Worm (Caenorhabditis elegans) whole organism, early embryonic: ENCODE measurements around the gene C07H6.9.

ENCODE experiments used
- B0310.2 ChIP-seq: sonication (generic microtip); optimal IDR thresholded peaks from 2 replicates; lab custom pipeline; 2016; ENCODE audit warnings: mild to moderate bottlenecking, missing genetic modification characterization, missing compliant biosample characterization
- aly-1 ChIP-seq: sonication (generic microtip); optimal IDR thresholded peaks from 2 replicates; lab custom pipeline; 2016; ENCODE audit warnings: missing genetic modification characterization, missing compliant biosample characterization
- ama-1 ChIP-seq: fragments of 150-350 bp; optimal IDR thresholded peaks from 2 replicates; lab custom pipeline; 2014
- flt-1 ChIP-seq: fragments of 200-800 bp; sonication (Bioruptor generic); IDR thresholded peaks from 2 replicates; pipeline ENCODE4 v1.3.6; 2022; ENCODE audit warnings: missing genetic modification characterization, missing compliant biosample characterization
- hmg-4 ChIP-seq: fragments of 200-800 bp; sonication (Bioruptor generic); optimal IDR thresholded peaks from 2 replicates; lab custom pipeline; 2018; ENCODE audit warnings: mild to moderate bottlenecking, missing genetic modification characterization, missing compliant biosample characterization
- hnd-1 ChIP-seq: sonication (generic microtip); optimal IDR thresholded peaks from 2 replicates; lab custom pipeline; 2016; ENCODE audit warnings: missing genetic modification characterization, missing compliant biosample characterization
- scrt-1 ChIP-seq: fragments of 200-800 bp; sonication (Bioruptor generic); IDR thresholded peaks from 2 replicates; pipeline ENCODE4 v1.3.6; 2022; ENCODE audit warnings: missing genetic modification characterization, missing compliant biosample characterization
- tra-4 ChIP-seq: sonication (generic microtip); optimal IDR thresholded peaks from 2 replicates; lab custom pipeline; 2017; ENCODE audit warnings: missing genetic modification characterization, missing compliant biosample characterization

ce11 chrIII:7534648-7535047 is 35.4 kb upstream of the C07H6.9 start:
- TF ChIP-seq scrt-1: no peak
- TF ChIP-seq ama-1 (lab: Kevin White, UChicago): no peak
- TF ChIP-seq aly-1 (tag; lab: Kevin White, UChicago): no peak
- no peak for TF ChIP-seq flt-1 (GFP tag; lab: Robert Waterston, UW)
- TF ChIP-seq B0310.2 (tag; lab: Kevin White, UChicago): no peak
- TF ChIP-seq hmg-4 (GFP tag; lab: Kevin White, UChicago): no peak
- TF ChIP-seq hnd-1 (tag; lab: Kevin White, UChicago): no peak
- TF ChIP-seq tra-4 (tag; lab: Kevin White, UChicago): no peak
